Fruit fly (Drosophila melanogaster) whole organism: ENCODE data around the gene NHP2.

Experiments
- CG8478 ChIP-seq: fragments of >200 bp; optimal IDR thresholded peaks from 2 replicates; lab custom pipeline; 2018; ENCODE audit warnings: inconsistent platforms
- Dll ChIP-seq: fragments of >200 bp; optimal IDR thresholded peaks from 2 replicates; lab custom pipeline; 2017
- EcR ChIP-seq, 2 experiments: fragments of >200 bp; optimal IDR thresholded peaks; 2 replicates each; lab custom pipeline; 2017; ENCODE audit warnings: missing biosample characterization in 2 of 2, missing genetic modification characterization in 2 of 2, missing genetic modification reagents in 2 of 2
- pan ChIP-seq: fragments of >200 bp; optimal IDR thresholded peaks from 2 replicates; lab custom pipeline; 2017
- psq ChIP-seq: fragments of >200 bp; optimal IDR thresholded peaks from 2 replicates; lab custom pipeline; 2017
- usp ChIP-seq: fragments of >200 bp; optimal IDR thresholded peaks from 2 replicates; lab custom pipeline; 2017; ENCODE audit warnings: missing biosample characterization, missing genetic modification characterization, mixed read lengths

The NHP2 gene

dm6 chr3L:14801854-14802616 lies at the start of gene NHP2:
Gene NHP2, minus strand, starts transcription at chr3L:14802168.
- TF ChIP-seq EcR (GFP tag; optimal IDR thresholded peaks at IDR 0.05; lab: Kevin White, UChicago) (no peak), CG8478 (lab: Kevin White, UChicago) (no peak), usp (GFP tag; lab: Kevin White, UChicago) (no peak)

DNA sequence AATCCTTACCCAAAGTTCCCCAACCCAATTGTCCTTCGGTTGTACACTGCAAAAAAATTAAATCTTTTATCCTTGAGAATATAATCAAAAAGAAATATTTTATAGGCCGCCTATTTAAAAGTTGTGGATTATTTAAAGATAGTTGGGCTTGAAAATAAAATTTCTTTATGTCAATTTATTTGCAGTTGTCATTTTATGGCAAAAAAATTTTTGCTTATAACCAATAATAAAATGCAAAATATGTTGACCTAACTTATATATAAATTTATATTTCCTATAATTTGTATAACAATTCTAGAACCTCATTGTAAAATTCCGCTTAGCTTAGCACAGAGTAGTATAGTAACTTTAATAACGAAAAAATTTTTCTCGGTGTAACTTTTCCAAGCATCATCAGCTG lies 45.4 kb upstream of the NHP2 start:
- no peak for TF ChIP-seq pan (lab: Kevin White, UChicago)
- no peak for TF ChIP-seq psq (lab: Kevin White, UChicago)
- no peak for TF ChIP-seq usp (GFP tag; lab: Kevin White, UChicago)
- no peak for TF ChIP-seq CG8478 (lab: Kevin White, UChicago)
- no peak for TF ChIP-seq Dll
- TF ChIP-seq EcR (GFP tag; optimal IDR thresholded peaks at IDR 0.05; lab: Kevin White, UChicago), result no peak

DNA sequence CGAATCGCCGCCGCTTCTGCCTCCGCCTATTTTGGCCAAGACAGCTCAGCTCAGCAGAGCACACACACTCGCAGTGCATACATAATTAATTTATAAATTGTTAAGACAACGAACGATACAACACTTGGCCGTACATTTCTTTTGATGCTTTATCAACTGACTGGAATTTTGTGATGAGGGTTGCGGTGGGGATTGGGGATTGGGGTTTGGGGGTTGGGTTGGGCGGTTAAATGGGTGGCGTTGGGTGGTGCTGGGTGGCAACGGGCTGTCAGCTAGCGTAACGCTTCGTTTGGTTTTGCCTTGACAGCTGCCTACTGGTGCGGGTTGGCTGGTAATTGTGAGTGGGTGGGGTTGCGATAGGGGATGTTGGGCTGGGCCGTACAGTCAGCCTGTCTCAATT lies 20.4 kb upstream of the NHP2 start:
- no peak for TF ChIP-seq psq (lab: Kevin White, UChicago)
- no peak for TF ChIP-seq CG8478 (lab: Kevin White, UChicago)
- TF ChIP-seq usp (GFP tag; lab: Kevin White, UChicago), result no peak

DNA sequence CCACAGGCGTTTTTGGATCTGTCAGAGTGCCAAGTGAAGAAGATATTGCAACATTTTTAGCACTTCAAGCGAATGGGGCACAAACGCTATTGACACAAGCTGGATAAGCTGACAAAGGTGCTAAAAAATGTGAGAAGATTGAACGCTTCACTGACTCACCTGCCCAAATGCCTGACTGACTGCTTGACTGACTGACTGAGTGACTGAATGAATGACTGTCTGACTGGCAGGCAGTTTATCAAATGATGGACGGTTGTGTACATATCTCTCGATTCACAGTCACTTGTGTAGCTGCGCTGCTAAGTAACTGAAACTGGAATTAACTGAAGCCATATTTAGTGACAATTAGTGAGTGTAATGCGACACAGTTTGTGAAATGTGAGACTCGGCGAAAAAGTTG lies 19.2 kb upstream of the NHP2 start:
- TF ChIP-seq CG8478 (lab: Kevin White, UChicago) (no peak), pan (lab: Kevin White, UChicago) (no peak), usp (GFP tag; lab: Kevin White, UChicago) (no peak), EcR (GFP tag; optimal IDR thresholded peaks at IDR 0.05; lab: Kevin White, UChicago) (no peak), psq (lab: Kevin White, UChicago) (no peak), Dll (no peak)

DNA sequence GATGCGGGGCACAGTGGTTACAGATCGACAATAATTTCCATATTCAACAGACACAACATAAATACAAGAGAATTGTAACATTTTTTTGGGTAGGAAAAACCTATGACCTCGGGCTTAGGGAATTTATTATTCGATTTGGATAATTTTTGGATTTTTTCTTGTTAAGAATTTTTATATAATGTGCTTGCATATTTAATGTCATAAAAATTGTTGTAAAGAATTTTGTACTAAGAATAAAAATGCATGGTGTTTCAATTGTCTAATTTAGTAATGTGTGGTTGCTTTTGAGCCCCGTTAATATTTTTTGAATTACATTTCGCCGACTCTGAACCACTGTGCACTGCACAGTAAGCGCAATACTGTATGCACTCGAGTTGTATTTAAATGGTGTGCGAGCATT lies 14.7 kb upstream of the NHP2 start:
- TF ChIP-seq psq (lab: Kevin White, UChicago) (no peak), Dll (no peak), usp (GFP tag; lab: Kevin White, UChicago) (no peak), EcR (GFP tag; optimal IDR thresholded peaks at IDR 0.05; lab: Kevin White, UChicago) (no peak), CG8478 (lab: Kevin White, UChicago) (no peak)

DNA sequence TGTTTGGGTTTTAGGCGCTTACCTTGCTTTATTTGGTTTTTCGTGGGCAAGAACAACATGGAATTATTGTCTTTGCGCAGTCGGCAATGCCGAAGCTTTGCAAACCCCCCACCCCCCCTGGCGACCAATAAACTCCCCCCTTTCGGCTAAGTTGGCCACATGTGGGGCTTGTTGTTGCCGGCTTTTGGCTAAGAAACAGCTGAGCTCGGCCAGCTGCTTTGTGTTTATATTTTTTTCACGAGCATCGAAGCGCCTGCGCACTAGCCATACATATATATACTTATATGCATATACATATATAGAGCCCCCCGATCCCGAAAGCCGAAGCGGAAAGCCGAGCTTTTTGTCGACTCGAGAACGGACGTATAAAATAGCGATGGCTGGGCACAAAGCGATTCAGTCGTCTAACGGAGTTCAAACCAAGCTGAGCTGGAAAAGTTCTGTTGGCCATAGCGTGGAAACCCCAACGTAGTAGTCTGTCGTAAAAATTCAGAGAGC lies 2.8 kb upstream of the NHP2 start, which contains the start of gene CG17839:
CG17839 (plus strand) TSS at position 413 of the 498 bp plus-strand sequence.
- TF ChIP-seq pan (lab: Kevin White, UChicago) (no peak), EcR (GFP tag; optimal IDR thresholded peaks at IDR 0.05; lab: Kevin White, UChicago) (no peak), psq (lab: Kevin White, UChicago) (no peak), usp (GFP tag; lab: Kevin White, UChicago) (no peak), Dll (no peak), CG8478 (lab: Kevin White, UChicago) (no peak)

- TF ChIP-seq pan (lab: Kevin White, UChicago), result no peak
- TF ChIP-seq CG8478 (lab: Kevin White, UChicago), result no peak
- no peak for TF ChIP-seq psq (lab: Kevin White, UChicago)
- TF ChIP-seq EcR (GFP tag; optimal IDR thresholded peaks at IDR 0.05; lab: Kevin White, UChicago), result no peak
- no peak for TF ChIP-seq Dll
- no peak for TF ChIP-seq usp (GFP tag; lab: Kevin White, UChicago)
These were observed 1.3 kb upstream of the NHP2 start, which contains the start of gene gnu for dm6 chr3L:14803236-14803635. Gene gnu, minus strand, starts transcription at chr3L:14803360.

dm6 chr3L:14790849-14791646 lies 10.9 kb downstream of the NHP2 start:
- TF ChIP-seq pan (lab: Kevin White, UChicago) (no peak), usp (GFP tag; lab: Kevin White, UChicago) (no peak), EcR (GFP tag; optimal IDR thresholded peaks at IDR 0.05; lab: Kevin White, UChicago) (no peak), psq (lab: Kevin White, UChicago) (no peak)

DNA sequence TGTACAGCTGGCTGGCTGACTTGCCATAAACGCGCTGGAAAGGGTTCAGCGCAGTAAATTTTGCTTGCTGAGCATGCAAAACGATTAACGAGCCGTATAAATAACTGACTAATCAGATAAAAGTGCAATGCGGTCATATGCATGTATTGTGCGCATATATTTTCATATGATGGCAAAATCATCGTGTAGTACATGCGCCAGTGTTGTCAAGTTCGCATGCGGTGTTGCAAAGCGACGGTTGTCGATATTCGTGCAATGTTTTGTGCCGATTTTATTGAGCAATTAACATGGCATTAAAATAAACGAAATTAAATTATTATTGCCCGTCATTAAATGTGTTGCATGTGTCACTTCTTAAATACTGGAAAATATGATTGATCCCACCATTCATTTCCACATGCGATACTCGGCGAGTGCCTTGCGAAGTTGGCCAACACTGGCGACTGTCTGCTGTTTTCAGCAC lies 11.8 kb downstream of the NHP2 start:
- TF ChIP-seq usp (GFP tag; lab: Kevin White, UChicago) (no peak), pan (lab: Kevin White, UChicago) (no peak), CG8478 (lab: Kevin White, UChicago) (no peak), psq (lab: Kevin White, UChicago) (no peak), Dll (no peak), EcR (GFP tag; optimal IDR thresholded peaks at IDR 0.05; lab: Kevin White, UChicago) (no peak)

dm6 chr3L:14789676-14790075 lies 12.3 kb downstream of the NHP2 start, which contains the start of gene Helz:
Gene Helz, plus strand, starts transcription at chr3L:14789935.
- TF ChIP-seq EcR (GFP tag; optimal IDR thresholded peaks at IDR 0.05; lab: Kevin White, UChicago) (no peak), Dll (no peak), psq (lab: Kevin White, UChicago) (no peak)

DNA sequence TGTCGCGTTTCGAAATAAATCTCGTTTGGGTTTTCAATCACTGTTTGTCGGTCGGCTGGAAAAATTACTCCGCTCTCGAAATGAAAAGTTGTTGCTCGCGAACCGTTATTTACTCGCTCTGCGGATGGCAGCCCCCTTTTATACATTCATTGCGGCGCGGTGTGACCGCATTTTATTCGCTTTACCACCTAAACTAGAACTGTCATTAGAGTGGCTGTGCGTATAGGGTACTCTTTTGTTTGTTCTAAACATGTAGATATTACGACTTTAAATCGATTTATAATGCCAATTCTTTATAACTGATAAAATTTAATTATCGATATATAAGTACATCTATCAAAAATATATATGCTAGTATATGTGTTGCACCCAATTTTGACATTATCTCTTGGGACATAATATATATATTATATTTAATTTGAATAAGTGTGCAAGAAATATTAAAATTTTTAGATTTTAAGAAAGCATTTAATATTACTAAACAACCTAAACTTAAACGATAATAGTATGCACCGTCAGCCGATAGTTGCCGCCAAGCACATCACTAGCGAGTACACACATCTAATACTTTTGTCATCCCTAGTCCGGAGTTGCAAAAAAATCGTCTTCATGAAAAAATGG lies 15.6 kb downstream of the NHP2 start, which contains the start of the genes bmm and Tdrd3:
bmm (minus strand) TSS at position 183 of the 621 bp plus-strand sequence.
Tdrd3 (plus strand) TSS at position 562 of the 621 bp plus-strand sequence.
- TF ChIP-seq usp (GFP tag; lab: Kevin White, UChicago) (no peak), psq (lab: Kevin White, UChicago) (no peak), EcR (GFP tag; optimal IDR thresholded peaks at IDR 0.05; lab: Kevin White, UChicago) (no peak), Dll (no peak), CG8478 (lab: Kevin White, UChicago) (no peak), pan (lab: Kevin White, UChicago) (no peak)
